Worm (Caenorhabditis elegans) whole organism, late embryonic: ENCODE measurements around the gene C17H11.5.

Experiments used
- che-1 ChIP-seq: sonication (generic microtip); optimal IDR thresholded peaks from 2 replicates; lab custom pipeline; 2016; ENCODE audit warnings: mild to moderate bottlenecking, missing genetic modification characterization, missing compliant biosample characterization
- dve-1 ChIP-seq: sonication (generic microtip); optimal IDR thresholded peaks from 2 replicates; lab custom pipeline; 2017; ENCODE audit warnings: antibody characterized with exemption, mild to moderate bottlenecking, missing genetic modification characterization, missing compliant biosample characterization
- pag-3 ChIP-seq: sonication (generic microtip); optimal IDR thresholded peaks from 2 replicates; lab custom pipeline; 2016; ENCODE audit warnings: missing compliant biosample characterization, missing genetic modification characterization, borderline replicate concordance
- rnt-1 ChIP-seq: sonication (generic microtip); optimal IDR thresholded peaks from 2 replicates; lab custom pipeline; 2016; ENCODE audit warnings: missing genetic modification characterization, missing compliant biosample characterization
- tbx-2 ChIP-seq: sonication (generic microtip); optimal IDR thresholded peaks from 2 replicates; lab custom pipeline; 2016; ENCODE audit warnings: missing genetic modification characterization, missing compliant biosample characterization
- ttx-3 ChIP-seq: sonication (generic microtip); optimal IDR thresholded peaks from 2 replicates; lab custom pipeline; 2016; ENCODE audit warnings: missing genetic modification reagents, missing genetic modification characterization, missing compliant biosample characterization
- unc-55 ChIP-seq: sonication (generic microtip); optimal IDR thresholded peaks from 2 replicates; lab custom pipeline; 2017; ENCODE audit warnings: missing biosample characterization, missing genetic modification reagents, missing genetic modification characterization

- TF ChIP-seq rnt-1, result no peak
- no peak for TF ChIP-seq tbx-2 (tag; lab: Kevin White, UChicago)
- TF ChIP-seq ttx-3 (tag; lab: Kevin White, UChicago), result no peak
- no peak for TF ChIP-seq pag-3 (tag; lab: Kevin White, UChicago)
- no peak for TF ChIP-seq unc-55
- no peak for TF ChIP-seq dve-1 (tag; lab: Kevin White, UChicago)
- TF ChIP-seq che-1 (tag; lab: Kevin White, UChicago), result no peak
These were observed 19.5 kb upstream of the C17H11.5 start for ce11 chrX:8204475-8204874.
